Fruit fly (Drosophila melanogaster) whole organism, embryonic: Measurements from ENCODE around the gene CG13070.

Source experiments
- ATbp ChIP-seq: fragments of 200-800 bp; sonication (Bioruptor generic); optimal IDR thresholded peaks from 2 replicates; lab custom pipeline; 2017; ENCODE audit warnings: missing biosample characterization, mild to moderate bottlenecking, missing genetic modification characterization, missing genetic modification reagents
- Atf6 ChIP-seq: fragments of 200-800 bp; sonication (Bioruptor generic); IDR thresholded peaks from 2 replicates; pipeline ENCODE4 v1.3.6; 2022; ENCODE audit warnings: missing biosample characterization, missing genetic modification characterization
- Blimp-1 ChIP-seq: fragments of 200-800 bp; sonication (Bioruptor generic); optimal IDR thresholded peaks from 3 replicates; lab custom pipeline; 2018; ENCODE audit warnings: missing biosample characterization, missing genetic modification characterization, mild to moderate bottlenecking, moderate library complexity, missing genetic modification reagents
- CG10209 ChIP-seq: fragments of 200-800 bp; sonication (Bioruptor generic); optimal IDR thresholded peaks from 3 replicates; lab custom pipeline; 2017; ENCODE audit warnings: missing biosample characterization, mild to moderate bottlenecking, missing genetic modification characterization, missing genetic modification reagents
- CG10366 ChIP-seq: fragments of 200-800 bp; sonication (Bioruptor generic); IDR thresholded peaks from 2 replicates; pipeline ENCODE4 v1.3.6; 2022; ENCODE audit warnings: missing biosample characterization, missing genetic modification characterization
- CG11456 ChIP-seq: fragments of 200-800 bp; sonication (Bioruptor generic); IDR thresholded peaks from 3 replicates; pipeline ENCODE4 v1.3.6; 2022; ENCODE audit warnings: missing biosample characterization, missing genetic modification characterization
- CG11695 ChIP-seq: fragments of 200-800 bp; sonication (Bioruptor generic); IDR thresholded peaks from 3 replicates; pipeline ENCODE4 v1.3.6; 2022; ENCODE audit warnings: missing biosample characterization, missing genetic modification characterization
- CG12391 ChIP-seq: fragments of 200-800 bp; sonication (Bioruptor generic); optimal IDR thresholded peaks from 3 replicates; lab custom pipeline; 2018; ENCODE audit warnings: missing biosample characterization, mild to moderate bottlenecking, missing genetic modification characterization, moderate library complexity
- CG12744 ChIP-seq: fragments of 200-800 bp; sonication (Bioruptor generic); optimal IDR thresholded peaks from 2 replicates; lab custom pipeline; 2016; ENCODE audit warnings: missing biosample characterization, missing genetic modification characterization
- CG13123 ChIP-seq: fragments of 200-800 bp; sonication (Bioruptor generic); optimal IDR thresholded peaks from 2 replicates; lab custom pipeline; 2016; ENCODE audit warnings: missing biosample characterization, missing genetic modification characterization
- CG13424 ChIP-seq: fragments of 200-800 bp; sonication (Bioruptor generic); optimal IDR thresholded peaks from 2 replicates; lab custom pipeline; 2019; ENCODE audit warnings: missing biosample characterization, mild to moderate bottlenecking, missing genetic modification characterization, moderate library complexity
- CG14441 ChIP-seq: fragments of 200-800 bp; sonication (Bioruptor generic); IDR thresholded peaks from 2 replicates; pipeline ENCODE4 v1.3.6; 2022; ENCODE audit warnings: missing biosample characterization, missing genetic modification characterization
- CG15073 ChIP-seq: fragments of 200-800 bp; sonication (Bioruptor generic); optimal IDR thresholded peaks from 2 replicates; lab custom pipeline; 2016; ENCODE audit warnings: missing biosample characterization, missing genetic modification characterization
- CG16863 ChIP-seq: fragments of 200-800 bp; sonication (Bioruptor generic); optimal IDR thresholded peaks from 3 replicates; lab custom pipeline; 2016; ENCODE audit warnings: missing biosample characterization, missing genetic modification characterization
- CG6654 ChIP-seq: fragments of 200-800 bp; sonication (Bioruptor generic); optimal IDR thresholded peaks from 2 replicates; lab custom pipeline; 2017; ENCODE audit warnings: missing biosample characterization, mild to moderate bottlenecking, missing genetic modification characterization
- CG7556 ChIP-seq: fragments of 200-800 bp; sonication (Bioruptor generic); optimal IDR thresholded peaks from 2 replicates; lab custom pipeline; 2017; ENCODE audit warnings: missing biosample characterization, mild to moderate bottlenecking, missing genetic modification characterization
- Deaf1 ChIP-seq: fragments of 200-800 bp; optimal IDR thresholded peaks from 3 replicates; lab custom pipeline; 2019; ENCODE audit warnings: missing biosample characterization, mild to moderate bottlenecking, missing genetic modification characterization, moderate library complexity
- GATAe ChIP-seq: fragments of 200-800 bp; sonication (Bioruptor generic); conservative IDR thresholded peaks from 2 replicates; pipeline ENCODE4 v1.3.6; 2022; ENCODE audit warnings: missing biosample characterization, missing genetic modification characterization
- H15 ChIP-seq: fragments of 200-800 bp; sonication (Bioruptor generic); IDR thresholded peaks from 3 replicates; pipeline ENCODE4 v1.3.6; 2022; ENCODE audit warnings: missing biosample characterization, missing genetic modification characterization
- H2.0 ChIP-seq: fragments of 200-800 bp; sonication (Bioruptor generic); IDR thresholded peaks from 2 replicates; pipeline ENCODE4 v1.3.6; 2022; ENCODE audit warnings: missing biosample characterization, missing genetic modification characterization
- Hsf ChIP-seq: fragments of 200-800 bp; sonication (Bioruptor generic); optimal IDR thresholded peaks from 3 replicates; lab custom pipeline; 2016; ENCODE audit warnings: missing biosample characterization, missing genetic modification characterization
- Lhr ChIP-seq: fragments of 200-800 bp; sonication (Bioruptor generic); optimal IDR thresholded peaks from 3 replicates; lab custom pipeline; 2017; ENCODE audit warnings: mild to moderate bottlenecking, missing biosample characterization, missing genetic modification reagents, missing genetic modification characterization
- Med ChIP-seq: fragments of 200-800 bp; sonication (Bioruptor generic); peaks from one replicate; lab custom pipeline; 2016; ENCODE audit warnings: missing biosample characterization, missing genetic modification characterization, mild to moderate bottlenecking, inconsistent platforms, moderate library complexity
- Oaz ChIP-seq: fragments of 200-800 bp; sonication (Bioruptor generic); IDR thresholded peaks from 2 replicates; pipeline ENCODE4 v1.3.6; 2022; ENCODE audit warnings: missing biosample characterization, missing genetic modification characterization
- Oli ChIP-seq: fragments of 200-800 bp; sonication (Bioruptor generic); optimal IDR thresholded peaks from 2 replicates; lab custom pipeline; 2018; ENCODE audit warnings: missing biosample characterization, mild to moderate bottlenecking, missing genetic modification characterization, moderate library complexity
- PHDP ChIP-seq: fragments of 200-800 bp; sonication (Bioruptor generic); optimal IDR thresholded peaks from 3 replicates; lab custom pipeline; 2018; ENCODE audit warnings: missing biosample characterization, mild to moderate bottlenecking, missing genetic modification characterization, moderate library complexity
- Side ChIP-seq: fragments of 200-800 bp; sonication (Bioruptor generic); optimal IDR thresholded peaks from 2 replicates; lab custom pipeline; 2016; ENCODE audit warnings: missing biosample characterization, missing genetic modification characterization
- Sox102F ChIP-seq: fragments of 200-800 bp; sonication (Bioruptor generic); optimal IDR thresholded peaks from 2 replicates; lab custom pipeline; 2018; ENCODE audit warnings: missing biosample characterization, mild to moderate bottlenecking, missing genetic modification characterization, moderate library complexity
- Vsx1 ChIP-seq: fragments of 200-800 bp; sonication (Bioruptor generic); optimal IDR thresholded peaks from 2 replicates; lab custom pipeline; 2017; ENCODE audit warnings: missing biosample characterization, mild to moderate bottlenecking, missing genetic modification characterization, missing genetic modification reagents
- Xbp1 ChIP-seq: fragments of 200-800 bp; sonication (Bioruptor generic); optimal IDR thresholded peaks from 3 replicates; lab custom pipeline; 2016; ENCODE audit warnings: missing biosample characterization, mild to moderate bottlenecking, missing genetic modification characterization
- ato ChIP-seq: fragments of 200-800 bp; sonication (Bioruptor generic); IDR thresholded peaks from 2 replicates; pipeline ENCODE4 v1.3.6; 2022; ENCODE audit warnings: missing biosample characterization, missing genetic modification characterization; ENCODE audit not compliant: partially characterized antibody
- dimm ChIP-seq: fragments of 200-800 bp; sonication (Bioruptor generic); IDR thresholded peaks from 2 replicates; pipeline ENCODE4 v1.3.6; 2022; ENCODE audit warnings: missing biosample characterization, missing genetic modification characterization
- dmrt99B ChIP-seq: fragments of 200-800 bp; sonication (Bioruptor generic); optimal IDR thresholded peaks from 2 replicates; lab custom pipeline; 2018; ENCODE audit warnings: missing biosample characterization, mild to moderate bottlenecking, missing genetic modification characterization, moderate library complexity
- dysf ChIP-seq: fragments of 200-800 bp; sonication (Bioruptor generic); IDR thresholded peaks from 3 replicates; pipeline ENCODE4 v1.3.6; 2022; ENCODE audit warnings: missing biosample characterization, missing genetic modification characterization
- fd3F ChIP-seq: fragments of 200-800 bp; sonication (Bioruptor generic); optimal IDR thresholded peaks from 2 replicates; lab custom pipeline; 2018; ENCODE audit warnings: missing biosample characterization, mild to moderate bottlenecking, missing genetic modification characterization, moderate library complexity
- fd96Cb ChIP-seq: fragments of 200-800 bp; sonication (Bioruptor generic); optimal IDR thresholded peaks from 2 replicates; lab custom pipeline; 2018; ENCODE audit warnings: missing biosample characterization, mild to moderate bottlenecking, missing genetic modification characterization, moderate library complexity
- gem ChIP-seq: fragments of 200-800 bp; sonication (Bioruptor generic); optimal IDR thresholded peaks from 2 replicates; lab custom pipeline; 2019; ENCODE audit warnings: missing biosample characterization, mild to moderate bottlenecking, missing genetic modification characterization, moderate library complexity
- gsb-n ChIP-seq: fragments of 200-800 bp; sonication (Bioruptor generic); optimal IDR thresholded peaks from 3 replicates; lab custom pipeline; 2018; ENCODE audit warnings: missing biosample characterization, mild to moderate bottlenecking, missing genetic modification characterization
- hkb ChIP-seq, 2 experiments: fragments of 200-800 bp in 1 of 2; fragments of >200 bp in 1 of 2; sonication (Bioruptor generic) in 1 of 2; IDR thresholded peaks in 1 of 2; optimal IDR thresholded peaks in 1 of 2; 2 replicates each; pipeline versions ENCODE4 v1.3.6 to Lab custom; 2017 to 2022; ENCODE audit warnings: missing biosample characterization in 1 of 2, missing genetic modification characterization in 1 of 2
- kay ChIP-seq: fragments of 200-800 bp; sonication (Bioruptor generic); optimal IDR thresholded peaks from 2 replicates; lab custom pipeline; 2016; ENCODE audit warnings: missing biosample characterization, missing genetic modification characterization
- oc ChIP-seq: fragments of 200-800 bp; sonication (Bioruptor generic); optimal IDR thresholded peaks from 2 replicates; lab custom pipeline; 2018; ENCODE audit warnings: missing biosample characterization, mild to moderate bottlenecking, missing genetic modification characterization, moderate library complexity
- onecut ChIP-seq: fragments of 200-800 bp; sonication (Bioruptor generic); IDR thresholded peaks from 2 replicates; pipeline ENCODE4 v1.3.6; 2022; ENCODE audit warnings: missing biosample characterization, missing genetic modification characterization
- row ChIP-seq: fragments of 200-800 bp; sonication (Bioruptor generic); IDR thresholded peaks from 3 replicates; pipeline ENCODE4 v1.3.6; 2022; ENCODE audit warnings: missing biosample characterization, missing genetic modification characterization
- so ChIP-seq: fragments of 200-800 bp; sonication (Bioruptor generic); IDR thresholded peaks from 3 replicates; pipeline ENCODE4 v1.3.6; 2022; ENCODE audit warnings: missing biosample characterization, missing genetic modification characterization
- tio ChIP-seq: fragments of 200-800 bp; sonication (Bioruptor generic); optimal IDR thresholded peaks from 2 replicates; lab custom pipeline; 2017; ENCODE audit warnings: missing biosample characterization, missing genetic modification characterization, inconsistent platforms

Gene CG13070

DNA sequence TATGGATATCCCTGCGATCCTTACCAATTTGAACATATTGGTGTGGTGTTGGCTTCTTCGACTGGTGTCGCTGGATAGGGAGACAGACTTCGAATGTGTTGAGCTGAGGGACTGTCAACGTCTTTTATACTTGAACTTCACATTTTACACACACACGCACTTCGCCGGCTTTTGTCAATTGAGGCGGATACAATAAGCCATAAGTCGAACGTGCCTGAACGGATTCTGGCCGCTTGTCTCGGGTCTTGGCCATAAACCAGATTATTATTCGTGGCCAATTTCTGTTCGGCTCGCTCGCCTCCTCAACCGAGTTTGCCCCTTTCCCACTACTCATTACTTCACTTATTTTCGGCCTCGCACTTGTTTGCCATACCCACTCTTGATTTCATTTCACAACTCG is 39.9 kb downstream of the CG13070 start, which contains the start of gene CG13044:
Gene CG13044, minus strand, starts transcription at position 101 of the 400 bp plus-strand sequence.
- TF ChIP-seq dimm (no peak), Blimp-1 (GFP tag; lab: Kevin White, UChicago) (peak; percentile 16), CG13123 (GFP tag; lab: Kevin White, UChicago) (no peak)

DNA sequence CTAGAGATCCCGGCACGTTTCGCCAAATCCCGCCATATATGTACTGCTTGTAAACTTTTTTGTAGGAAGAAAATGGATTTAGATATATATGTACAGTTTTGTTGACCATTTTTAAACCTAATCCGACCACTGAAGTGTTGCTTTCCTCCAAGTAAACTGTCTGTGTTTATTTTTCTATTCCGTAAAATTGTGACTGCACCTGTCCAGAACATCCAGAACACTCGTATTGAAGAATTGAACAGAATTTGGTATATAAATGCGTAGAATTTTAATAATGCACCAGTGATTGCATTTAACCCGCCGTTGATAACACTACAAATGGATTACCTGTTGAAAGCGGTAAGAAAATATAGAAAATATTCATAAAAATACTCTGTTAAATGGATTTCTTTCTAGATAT is 40.8 kb downstream of the CG13070 start, which contains the start of gene CG43249:
Gene CG43249, plus strand, starts transcription at position 301 of the 400 bp plus-strand sequence.
- no peak for TF ChIP-seq ato (GFP tag; lab: Robert Waterston, UW)
- TF ChIP-seq CG12744 (GFP tag; lab: Kevin White, UChicago), result no peak
- no peak for TF ChIP-seq CG10366
- no peak for TF ChIP-seq fd3F (GFP tag; lab: Kevin White, UChicago)
- no peak for TF ChIP-seq kay (GFP tag; lab: Kevin White, UChicago)
- no peak for TF ChIP-seq CG10209 (GFP tag; lab: Kevin White, UChicago)
- TF ChIP-seq H2.0 (GFP tag; lab: Robert Waterston, UW), result no peak
- TF ChIP-seq Side (GFP tag; lab: Kevin White, UChicago), result no peak
- no peak for TF ChIP-seq H15 (GFP tag; lab: Robert Waterston, UW)
- no peak for TF ChIP-seq Lhr (GFP tag; lab: Kevin White, UChicago)
- no peak for TF ChIP-seq Med (GFP tag; lab: Kevin White, UChicago)

DNA sequence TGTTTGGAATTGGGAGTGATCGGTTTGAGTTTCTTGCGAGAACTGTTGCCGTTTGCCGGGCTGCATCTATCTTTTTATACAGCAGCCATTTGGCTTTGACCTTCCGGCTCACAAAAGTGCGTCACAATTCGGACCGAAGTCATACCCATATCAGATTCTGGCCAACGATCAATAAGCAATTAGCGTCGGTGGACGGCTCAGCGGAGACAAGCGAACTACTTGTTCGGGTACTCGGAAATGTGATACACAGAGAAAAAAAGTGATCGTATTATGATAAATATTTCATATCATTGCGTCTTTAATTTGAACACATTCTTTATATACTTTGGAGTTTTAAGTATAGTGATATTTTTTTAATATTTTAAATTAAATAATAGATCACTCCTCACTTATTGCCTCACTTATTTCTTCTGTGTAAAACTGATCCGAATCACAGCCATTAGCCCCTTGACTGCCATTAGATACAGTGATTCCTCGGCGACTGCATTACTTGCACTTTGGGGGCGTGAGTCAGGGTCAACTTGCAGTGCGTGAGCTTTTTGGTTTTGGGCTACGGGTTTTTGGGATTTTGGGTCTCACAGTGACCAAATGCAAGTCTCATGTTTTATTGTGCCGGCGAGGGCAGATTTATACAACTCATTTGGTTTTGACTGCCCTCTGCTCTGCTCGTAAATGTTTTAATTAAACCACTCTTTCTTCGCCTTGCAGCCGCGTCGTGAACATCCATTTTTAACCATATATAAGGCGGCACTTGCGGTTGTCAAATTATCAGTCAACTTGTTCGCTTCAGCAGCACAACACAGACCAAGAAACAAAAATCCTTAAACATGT is 42.9 kb downstream of the CG13070 start, which contains the start of the genes CG13043 and CG13063:
Gene CG13043, minus strand, starts transcription at position 51 of the 831 bp plus-strand sequence.
Gene CG13063, plus strand, starts transcription at position 781 of the 831 bp plus-strand sequence.
- TF ChIP-seq Xbp1 (no peak), CG13424 (tag; lab: Kevin White, UChicago) (peak; percentile 34), gsb-n (peak; percentile 58), fd96Cb (tag; lab: Kevin White, UChicago) (no peak), CG12391 (no peak), Oli (tag; lab: Kevin White, UChicago) (peak; percentile 22), oc (tag; lab: Kevin White, UChicago) (peak; percentile 7), Hsf (GFP tag; lab: Kevin White, UChicago) (no peak), gem (peak; percentile 59), CG6654 (no peak), PHDP (tag; lab: Kevin White, UChicago) (peak; percentile 3), onecut (GFP tag; lab: Robert Waterston, UW) (no peak), Lhr (GFP tag; lab: Kevin White, UChicago) (no peak), CG11695 (GFP tag; lab: Robert Waterston, UW) (no peak), Atf6 (GFP tag; lab: Robert Waterston, UW) (peak; percentile 15; the same call in 1 of the 2 replicates), hkb (optimal IDR thresholded peaks at IDR 0.05; lab: Kevin White, UChicago) (no peak), hkb (GFP tag; IDR thresholded peaks at IDR 0.05; lab: Robert Waterston, UW) (0 out of 2 replicates have a peak, but pooled peaks have one; percentile 25), row (GFP tag; lab: Robert Waterston, UW) (peak; percentile 41; the same call in 1 of the 3 replicates), GATAe (GFP tag; lab: Robert Waterston, UW) (no peak), Sox102F (peak; percentile 35), CG14441 (0 out of 2 replicates have a peak, but pooled peaks have one; percentile 27), so (GFP tag; lab: Robert Waterston, UW) (no peak), CG7556 (peak; percentile 11), CG11456 (GFP tag; lab: Robert Waterston, UW) (no peak), CG15073 (GFP tag; lab: Kevin White, UChicago) (no peak), tio (GFP tag; lab: Kevin White, UChicago) (no peak), dysf (0 out of 3 replicates have a peak, but pooled peaks have one; percentile 31), Deaf1 (peak; percentile 18), dmrt99B (tag; lab: Kevin White, UChicago) (peak; percentile 2), CG16863 (GFP tag; lab: Kevin White, UChicago) (no peak), ATbp (GFP tag; lab: Kevin White, UChicago) (no peak), Oaz (GFP tag; lab: Robert Waterston, UW) (no peak), Vsx1 (GFP tag; lab: Kevin White, UChicago) (no peak)
